Worm (Caenorhabditis elegans): ENCODE data around the gene Y17D7C.6.

The Y17D7C.6 gene

DNA sequence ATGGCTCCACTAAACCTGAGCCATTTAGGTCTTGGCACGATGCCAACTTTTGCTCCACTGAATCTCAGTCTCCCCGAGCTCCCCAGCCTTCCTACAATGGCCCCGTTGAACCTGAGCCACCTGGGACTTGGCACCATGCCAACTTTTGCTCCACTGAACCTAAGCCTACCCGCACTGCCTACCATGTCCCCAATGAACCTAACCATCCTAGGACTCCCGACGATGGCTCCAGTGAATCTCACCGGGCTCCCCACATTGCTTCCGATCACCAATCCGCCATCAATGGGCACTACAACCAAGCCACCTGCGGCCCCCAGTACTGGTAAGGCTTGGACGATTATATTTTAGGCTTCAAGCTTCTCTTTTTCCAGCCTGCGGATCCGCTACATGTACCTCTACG is 37.8 kb upstream of the Y17D7C.6 start:
- no peak for TF ChIP-seq alr-1 (tag; optimal IDR thresholded peaks at IDR 0.05)
- no peak for TF ChIP-seq Y55F3AM.14 (GFP tag; optimal IDR thresholded peaks at IDR 0.05)
- TF ChIP-seq unc-39 (tag; optimal IDR thresholded peaks at IDR 0.05): no peak

DNA sequence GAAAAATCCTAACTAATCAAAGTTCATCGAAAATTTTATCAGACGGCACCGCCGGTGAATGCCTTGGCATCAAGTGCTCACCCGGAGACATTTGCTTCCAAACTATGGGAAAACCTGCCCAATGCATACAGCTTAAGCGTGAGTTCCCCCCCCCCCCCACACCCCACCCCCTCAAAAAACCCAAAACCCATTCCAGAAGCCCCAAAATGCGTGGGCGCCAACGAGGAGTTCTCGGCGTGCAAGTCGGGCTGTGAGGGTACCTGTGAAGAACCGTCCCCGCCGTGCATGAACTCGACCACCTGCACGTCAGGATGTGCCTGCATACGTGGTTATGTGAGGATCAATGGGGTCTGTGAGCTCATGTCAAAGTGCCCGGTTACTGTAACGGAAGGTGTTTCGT is 35.2 kb upstream of the Y17D7C.6 start:
- TF ChIP-seq mab-5 (tag; optimal IDR thresholded peaks at IDR 0.05) (no peak), snpc-4 (tag; optimal IDR thresholded peaks at IDR 0.05) (no peak), gmeb-1 (tag; optimal IDR thresholded peaks at IDR 0.05) (no peak), nhr-237 (tag; optimal IDR thresholded peaks at IDR 0.05) (no peak), ceh-16 (tag; optimal IDR thresholded peaks at IDR 0.05) (no peak), peb-1 (tag; optimal IDR thresholded peaks at IDR 0.05) (no peak), unc-62 (GFP tag; optimal IDR thresholded peaks at IDR 0.05) (no peak), F13H6.1 (tag; optimal IDR thresholded peaks at IDR 0.05) (no peak), ama-1 (optimal IDR thresholded peaks at IDR 0.05) (no peak), ceh-82 (tag; optimal IDR thresholded peaks at IDR 0.05) (no peak), nhr-10 (tag; optimal IDR thresholded peaks at IDR 0.05) (no peak), sem-4 (tag; optimal IDR thresholded peaks at IDR 0.05) (no peak), skn-1 (tag; optimal IDR thresholded peaks at IDR 0.05) (no peak), nhr-12 (tag; optimal IDR thresholded peaks at IDR 0.05) (no peak), ztf-1 (GFP tag; conservative IDR thresholded peaks at IDR 0.05) (no peak), nhr-25 (tag; optimal IDR thresholded peaks at IDR 0.05) (no peak), lsy-2 (tag; optimal IDR thresholded peaks at IDR 0.05) (no peak)

DNA sequence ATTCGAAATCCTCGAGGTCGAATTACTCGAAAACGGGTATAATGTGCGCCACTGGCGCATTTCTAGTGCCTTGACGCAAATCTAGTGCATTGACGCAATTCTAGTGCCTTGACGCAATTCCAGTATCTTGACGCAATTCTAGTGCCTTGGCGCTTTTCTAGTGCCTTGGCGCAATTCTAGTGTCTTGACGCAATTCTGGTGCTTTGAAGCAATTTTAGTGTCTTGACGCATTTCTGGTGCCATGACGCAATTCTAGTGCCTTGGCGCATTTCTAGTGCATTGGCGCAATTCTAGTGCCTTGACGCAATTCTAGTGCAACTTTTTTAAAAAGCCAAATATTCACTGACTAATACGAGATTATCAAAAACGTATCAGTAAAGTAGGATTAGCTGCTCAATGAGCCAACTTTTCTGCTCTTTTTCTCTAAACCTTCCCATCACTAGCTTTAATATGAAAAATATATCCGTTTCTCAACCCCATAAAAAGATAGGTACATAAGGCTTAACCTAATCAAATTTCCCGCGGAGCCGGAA is 25.1 kb upstream of the Y17D7C.6 start, which contains the start of gene Y69H2.17:
Y69H2.17 (plus strand) TSS at position 483 of the 533 bp plus-strand sequence.
- no peak for TF ChIP-seq ceh-82 (tag; optimal IDR thresholded peaks at IDR 0.05)
- no peak for TF ChIP-seq elt-3 (tag; optimal IDR thresholded peaks at IDR 0.05)
- no peak for TF ChIP-seq unc-39 (tag; optimal IDR thresholded peaks at IDR 0.05)
- TF ChIP-seq nhr-12 (tag; optimal IDR thresholded peaks at IDR 0.05): no peak
- no peak for TF ChIP-seq peb-1 (tag; optimal IDR thresholded peaks at IDR 0.05)
- TF ChIP-seq elt-1 (tag; optimal IDR thresholded peaks at IDR 0.05): no peak
- TF ChIP-seq mab-5 (tag; optimal IDR thresholded peaks at IDR 0.05): no peak
- TF ChIP-seq nhr-6 (tag; optimal IDR thresholded peaks at IDR 0.05): no peak
- TF ChIP-seq F13H6.1 (tag; optimal IDR thresholded peaks at IDR 0.05): no peak
- TF ChIP-seq lsy-2 (tag; optimal IDR thresholded peaks at IDR 0.05): no peak
- TF ChIP-seq nhr-25 (tag; optimal IDR thresholded peaks at IDR 0.05): no peak
- no peak for TF ChIP-seq fos-1 (tag; optimal IDR thresholded peaks at IDR 0.05)
- no peak for TF ChIP-seq nhr-10 (tag; optimal IDR thresholded peaks at IDR 0.05)
- no peak for TF ChIP-seq ztf-4 (tag; optimal IDR thresholded peaks at IDR 0.05)
- no peak for TF ChIP-seq zag-1 (tag; optimal IDR thresholded peaks at IDR 0.05)
- no peak for TF ChIP-seq mbf-1 (tag; optimal IDR thresholded peaks at IDR 0.05)

DNA sequence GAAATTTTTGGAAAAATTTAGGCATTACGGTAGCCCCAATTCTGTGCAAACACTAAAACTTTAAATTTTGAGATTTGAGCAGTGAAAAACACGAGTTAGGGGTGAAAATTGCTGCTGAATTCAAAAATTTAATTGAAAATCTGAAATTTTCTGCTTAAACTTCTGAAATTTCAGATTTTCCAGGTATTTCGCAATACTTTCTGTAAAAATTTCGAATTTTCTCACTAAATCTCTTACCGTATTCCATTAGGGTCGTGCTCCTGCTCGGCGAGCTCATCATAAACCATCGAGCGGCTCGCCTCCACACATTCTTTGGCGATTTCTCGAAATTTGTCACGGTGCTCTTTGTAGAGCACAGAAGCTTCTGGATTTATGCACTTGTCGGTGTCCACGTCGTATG is 22.2 kb upstream of the Y17D7C.6 start:
- TF ChIP-seq nhr-129 (tag; optimal IDR thresholded peaks at IDR 0.05) (no peak), nhr-10 (tag; optimal IDR thresholded peaks at IDR 0.05) (no peak), F13H6.1 (tag; optimal IDR thresholded peaks at IDR 0.05) (no peak), elt-1 (tag; optimal IDR thresholded peaks at IDR 0.05) (no peak), C34F6.9 (tag; optimal IDR thresholded peaks at IDR 0.05) (no peak), unc-55 (GFP tag; optimal IDR thresholded peaks at IDR 0.05) (no peak), elt-3 (tag; optimal IDR thresholded peaks at IDR 0.05) (no peak), snpc-4 (tag; optimal IDR thresholded peaks at IDR 0.05) (no peak), ama-1 (optimal IDR thresholded peaks at IDR 0.05) (no peak), sma-3 (GFP tag; optimal IDR thresholded peaks at IDR 0.05) (no peak), mab-5 (tag; optimal IDR thresholded peaks at IDR 0.05) (no peak), peb-1 (tag; optimal IDR thresholded peaks at IDR 0.05) (no peak), sem-4 (tag; optimal IDR thresholded peaks at IDR 0.05) (no peak), nhr-77 (tag; optimal IDR thresholded peaks at IDR 0.05) (no peak), ztf-1 (GFP tag; conservative IDR thresholded peaks at IDR 0.05) (no peak), alr-1 (tag; optimal IDR thresholded peaks at IDR 0.05) (no peak)

DNA sequence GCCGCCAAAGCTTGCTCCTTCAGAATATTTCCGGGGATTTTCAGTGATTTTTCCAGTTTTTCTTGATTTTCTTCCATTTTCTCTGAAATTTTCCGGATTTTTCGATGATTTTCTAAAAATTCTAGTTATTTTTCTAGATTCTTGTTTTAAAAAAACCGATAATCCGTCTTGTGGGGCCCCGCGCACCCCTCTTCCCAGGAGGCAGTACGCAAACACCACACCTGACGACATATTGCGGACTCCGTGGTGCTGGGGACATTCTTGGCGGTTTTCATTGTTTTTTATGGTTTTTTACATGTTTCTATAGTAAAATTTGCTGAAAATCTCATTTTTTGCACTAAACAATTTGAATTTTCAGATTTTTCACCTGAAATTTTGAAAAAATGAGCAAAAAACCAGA is 19.9 kb upstream of the Y17D7C.6 start, which contains the start of the genes ubc-19 and Y69H2.7:
ubc-19 (minus strand) TSS at position 82 of the 400 bp plus-strand sequence.
Y69H2.7 (plus strand) TSS at position 309 of the 400 bp plus-strand sequence.
- no peak for TF ChIP-seq unc-62 (GFP tag; optimal IDR thresholded peaks at IDR 0.05)
- TF ChIP-seq dmd-4 (tag; optimal IDR thresholded peaks at IDR 0.05): no peak
- peak; percentile 35 for TF ChIP-seq unc-55 (GFP tag; optimal IDR thresholded peaks at IDR 0.05)
- TF ChIP-seq nhr-11 (tag; optimal IDR thresholded peaks at IDR 0.05): no peak
- TF ChIP-seq ceh-16 (tag; optimal IDR thresholded peaks at IDR 0.05): no peak
- no peak for TF ChIP-seq Y55F3AM.14 (GFP tag; optimal IDR thresholded peaks at IDR 0.05)
- TF ChIP-seq aly-2 (tag; optimal IDR thresholded peaks at IDR 0.05): no peak
- TF ChIP-seq C34F6.9 (tag; optimal IDR thresholded peaks at IDR 0.05): peak; percentile 5
- peak; percentile 47 for TF ChIP-seq lin-13 (GFP tag; optimal IDR thresholded peaks at IDR 0.05)
- TF ChIP-seq lsy-2 (tag; optimal IDR thresholded peaks at IDR 0.05): peak; percentile 22 to 50

All from whole organism, L2 larva.